Fruit fly (Drosophila melanogaster) whole organism, embryonic: ENCODE data around the gene BOD1.

Source experiments
- Antp ChIP-seq: fragments of 200-800 bp; sonication (Bioruptor generic); optimal IDR thresholded peaks from 3 replicates; lab custom pipeline; 2016; ENCODE audit warnings: missing biosample characterization, missing genetic modification characterization
- Atf-2 ChIP-seq: fragments of 200-800 bp; sonication (Bioruptor generic); optimal IDR thresholded peaks from 2 replicates; lab custom pipeline; 2016; ENCODE audit warnings: missing biosample characterization, missing genetic modification characterization
- Awh ChIP-seq: fragments of 200-800 bp; sonication (Bioruptor generic); IDR thresholded peaks from 2 replicates; pipeline ENCODE4, ENCODE4 v1.3.6; 2022; ENCODE audit warnings: missing biosample characterization, missing genetic modification characterization
- CG10462 ChIP-seq: fragments of 200-800 bp; sonication (Bioruptor generic); optimal IDR thresholded peaks from 2 replicates; lab custom pipeline; 2016; ENCODE audit warnings: missing biosample characterization, missing genetic modification characterization
- CG11723 ChIP-seq: fragments of 200-800 bp; sonication (Bioruptor generic); optimal IDR thresholded peaks from 2 replicates; lab custom pipeline; 2017; ENCODE audit warnings: missing biosample characterization, mild to moderate bottlenecking, missing genetic modification characterization
- CG12104 ChIP-seq: fragments of 200-800 bp; sonication (Bioruptor generic); optimal IDR thresholded peaks from 3 replicates; lab custom pipeline; 2016; ENCODE audit warnings: missing biosample characterization, missing genetic modification characterization
- CG12219 ChIP-seq: fragments of 200-800 bp; sonication (Bioruptor generic); optimal IDR thresholded peaks from 3 replicates; lab custom pipeline; 2018; ENCODE audit warnings: missing biosample characterization, mild to moderate bottlenecking, missing genetic modification characterization
- CG1233 ChIP-seq: fragments of 200-800 bp; sonication (Bioruptor generic); optimal IDR thresholded peaks from 4 replicates; lab custom pipeline; 2018; ENCODE audit warnings: missing biosample characterization, mild to moderate bottlenecking, missing genetic modification characterization
- CG12391 ChIP-seq: fragments of 200-800 bp; sonication (Bioruptor generic); optimal IDR thresholded peaks from 3 replicates; lab custom pipeline; 2018; ENCODE audit warnings: missing biosample characterization, mild to moderate bottlenecking, missing genetic modification characterization, moderate library complexity
- CG14014 ChIP-seq: fragments of 200-800 bp; sonication (Bioruptor generic); IDR thresholded peaks from 2 replicates; pipeline ENCODE4 v1.3.6; 2022; ENCODE audit warnings: missing biosample characterization, missing genetic modification characterization
- CG14710 ChIP-seq: fragments of 200-800 bp; sonication (Bioruptor generic); optimal IDR thresholded peaks from 3 replicates; lab custom pipeline; 2019; ENCODE audit warnings: missing biosample characterization, mild to moderate bottlenecking, missing genetic modification characterization, moderate library complexity
- CG17328 ChIP-seq: fragments of 200-800 bp; sonication (Bioruptor generic); IDR thresholded peaks from 2 replicates; pipeline ENCODE4 v1.3.6; 2022; ENCODE audit warnings: missing biosample characterization, missing genetic modification characterization
- CG18476 ChIP-seq: fragments of 200-800 bp; sonication (Bioruptor generic); optimal IDR thresholded peaks from 2 replicates; lab custom pipeline; 2016; ENCODE audit warnings: missing biosample characterization, mild to moderate bottlenecking, missing genetic modification characterization
- CG2116 ChIP-seq: fragments of 200-800 bp; sonication (Bioruptor generic); optimal IDR thresholded peaks from 3 replicates; lab custom pipeline; 2018; ENCODE audit warnings: missing biosample characterization, mild to moderate bottlenecking, missing genetic modification characterization
- CG2202 ChIP-seq: fragments of 200-800 bp; sonication (Bioruptor generic); optimal IDR thresholded peaks from 2 replicates; lab custom pipeline; 2018; ENCODE audit warnings: missing biosample characterization, mild to moderate bottlenecking, missing genetic modification characterization
- CG34224 ChIP-seq: fragments of 200-800 bp; sonication (Bioruptor generic); IDR thresholded peaks from 3 replicates; pipeline ENCODE4 v1.3.6; 2022; ENCODE audit warnings: missing biosample characterization, missing genetic modification characterization; ENCODE audit not compliant: partially characterized antibody
- CG3838 ChIP-seq: fragments of 200-800 bp; sonication (Bioruptor generic); optimal IDR thresholded peaks from 3 replicates; lab custom pipeline; 2016; ENCODE audit warnings: missing biosample characterization, missing genetic modification characterization
- CG8388 ChIP-seq: fragments of 200-800 bp; sonication (Bioruptor generic); optimal IDR thresholded peaks from 2 replicates; lab custom pipeline; 2019; ENCODE audit warnings: missing biosample characterization, mild to moderate bottlenecking, missing genetic modification characterization, moderate library complexity
- CG9797 ChIP-seq: fragments of 200-800 bp; sonication (Bioruptor generic); optimal IDR thresholded peaks from 3 replicates; lab custom pipeline; 2018; ENCODE audit warnings: missing biosample characterization, mild to moderate bottlenecking, missing genetic modification characterization
- CTCF ChIP-seq: fragments of 200-800 bp; sonication (Bioruptor generic); optimal IDR thresholded peaks from 2 replicates; lab custom pipeline; 2017; ENCODE audit warnings: missing biosample characterization, mild to moderate bottlenecking, missing genetic modification characterization, moderate library complexity
- Dbx ChIP-seq: fragments of 200-800 bp; sonication (Bioruptor generic); IDR thresholded peaks from 3 replicates; pipeline ENCODE4 v1.3.6; 2022; ENCODE audit warnings: missing biosample characterization, missing genetic modification characterization
- Ets97D ChIP-seq: fragments of 200-800 bp; sonication (Bioruptor generic); optimal IDR thresholded peaks from 3 replicates; lab custom pipeline; 2016; ENCODE audit warnings: missing biosample characterization, missing genetic modification characterization
- Fer3 ChIP-seq: fragments of 200-800 bp; sonication (Bioruptor generic); optimal IDR thresholded peaks from 2 replicates; lab custom pipeline; 2018; ENCODE audit warnings: missing biosample characterization, mild to moderate bottlenecking, missing genetic modification characterization, moderate library complexity
- H15 ChIP-seq: fragments of 200-800 bp; sonication (Bioruptor generic); IDR thresholded peaks from 3 replicates; pipeline ENCODE4 v1.3.6; 2022; ENCODE audit warnings: missing biosample characterization, missing genetic modification characterization
- Max ChIP-seq: fragments of 200-800 bp; sonication (Bioruptor generic); optimal IDR thresholded peaks from 2 replicates; lab custom pipeline; 2016; ENCODE audit warnings: missing biosample characterization, mild to moderate bottlenecking, missing genetic modification characterization
- Meics ChIP-seq: fragments of 200-800 bp; sonication (Bioruptor generic); optimal IDR thresholded peaks from 2 replicates; lab custom pipeline; 2017; ENCODE audit warnings: missing biosample characterization, mild to moderate bottlenecking, missing genetic modification characterization
- Mrtf ChIP-seq: fragments of 200-800 bp; sonication (Bioruptor generic); IDR thresholded peaks from 3 replicates; pipeline ENCODE4 v1.3.6; 2022; ENCODE audit warnings: missing biosample characterization, missing genetic modification characterization
- Oli ChIP-seq: fragments of 200-800 bp; sonication (Bioruptor generic); optimal IDR thresholded peaks from 2 replicates; lab custom pipeline; 2018; ENCODE audit warnings: missing biosample characterization, mild to moderate bottlenecking, missing genetic modification characterization, moderate library complexity
- Optix ChIP-seq: fragments of 200-800 bp; sonication (Bioruptor generic); IDR thresholded peaks from 3 replicates; pipeline ENCODE4 v1.3.6; 2022; ENCODE audit warnings: missing biosample characterization, missing genetic modification characterization
- Sox102F ChIP-seq: fragments of 200-800 bp; sonication (Bioruptor generic); optimal IDR thresholded peaks from 2 replicates; lab custom pipeline; 2018; ENCODE audit warnings: missing biosample characterization, mild to moderate bottlenecking, missing genetic modification characterization, moderate library complexity
- Sry-δ ChIP-seq: fragments of 200-800 bp; sonication (Bioruptor generic); optimal IDR thresholded peaks from 2 replicates; lab custom pipeline; 2016; ENCODE audit warnings: missing biosample characterization, missing genetic modification characterization
- Trl ChIP-seq, 3 experiments: fragments of >200 bp in 2 of 3; fragments of 200-800 bp in 1 of 3; sonication (Bioruptor generic) in 1 of 3; optimal IDR thresholded peaks; 2 replicates in 1 of 3; 3 replicates in 2 of 3; lab custom pipeline; 2016 to 2017; ENCODE audit warnings: missing biosample characterization in 1 of 3, missing genetic modification characterization in 1 of 3
- YL-1 ChIP-seq: fragments of 200-800 bp; sonication (Bioruptor generic); optimal IDR thresholded peaks from 3 replicates; lab custom pipeline; 2017; ENCODE audit warnings: missing biosample characterization, mild to moderate bottlenecking, missing genetic modification characterization
- ac ChIP-seq: fragments of 200-800 bp; sonication (Bioruptor generic); optimal IDR thresholded peaks from 3 replicates; lab custom pipeline; 2017; ENCODE audit warnings: missing biosample characterization, mild to moderate bottlenecking, missing genetic modification characterization
- dpn ChIP-seq, 2 experiments: fragments of 200-800 bp; sonication (Bioruptor generic); optimal IDR thresholded peaks; 3 replicates each; lab custom pipeline; 2016; ENCODE audit warnings: missing biosample characterization in 2 of 2, missing genetic modification characterization in 2 of 2
- gt ChIP-seq: fragments of 200-800 bp; sonication (Bioruptor generic); IDR thresholded peaks from 2 replicates; pipeline ENCODE4 v1.3.6; 2022; ENCODE audit warnings: missing biosample characterization, missing genetic modification characterization
- jing ChIP-seq: fragments of 200-800 bp; sonication (Bioruptor generic); optimal IDR thresholded peaks from 2 replicates; lab custom pipeline; 2018; ENCODE audit warnings: missing biosample characterization, mild to moderate bottlenecking, missing genetic modification characterization
- kay ChIP-seq: fragments of 200-800 bp; sonication (Bioruptor generic); optimal IDR thresholded peaks from 2 replicates; lab custom pipeline; 2016; ENCODE audit warnings: missing biosample characterization, missing genetic modification characterization
- lab ChIP-seq: fragments of 200-800 bp; sonication (Bioruptor generic); optimal IDR thresholded peaks from 3 replicates; lab custom pipeline; 2017; ENCODE audit warnings: missing biosample characterization, missing genetic modification characterization, mild to moderate bottlenecking, moderate library complexity, missing genetic modification reagents
- row ChIP-seq: fragments of 200-800 bp; sonication (Bioruptor generic); IDR thresholded peaks from 3 replicates; pipeline ENCODE4 v1.3.6; 2022; ENCODE audit warnings: missing biosample characterization, missing genetic modification characterization
- sisA ChIP-seq: fragments of 200-800 bp; sonication (Bioruptor generic); IDR thresholded peaks from 2 replicates; pipeline ENCODE4 v1.3.6; 2022; ENCODE audit warnings: missing biosample characterization, missing genetic modification characterization
- stwl ChIP-seq: fragments of 200-800 bp; sonication (Bioruptor generic); optimal IDR thresholded peaks from 3 replicates; lab custom pipeline; 2018; ENCODE audit warnings: missing biosample characterization, mild to moderate bottlenecking, missing genetic modification characterization, moderate library complexity
- sug ChIP-seq: fragments of 200-800 bp; optimal IDR thresholded peaks from 2 replicates; lab custom pipeline; 2019; ENCODE audit warnings: missing biosample characterization, mild to moderate bottlenecking, missing genetic modification characterization, moderate library complexity
- tap ChIP-seq: fragments of 200-800 bp; optimal IDR thresholded peaks from 3 replicates; lab custom pipeline; 2019; ENCODE audit warnings: missing biosample characterization, mild to moderate bottlenecking, missing genetic modification characterization, moderate library complexity
- unpg ChIP-seq: fragments of 200-800 bp; sonication (Bioruptor generic); optimal IDR thresholded peaks from 3 replicates; lab custom pipeline; 2018; ENCODE audit warnings: missing biosample characterization, mild to moderate bottlenecking, missing genetic modification characterization, moderate library complexity
- usp ChIP-seq: fragments of >200 bp; optimal IDR thresholded peaks from 2 replicates; lab custom pipeline; 2017; ENCODE audit warnings: missing biosample characterization, missing genetic modification characterization
- wek ChIP-seq: fragments of 200-800 bp; sonication (Bioruptor generic); optimal IDR thresholded peaks from 3 replicates; lab custom pipeline; 2018; ENCODE audit warnings: missing biosample characterization, mild to moderate bottlenecking, missing genetic modification characterization, moderate library complexity
- zen ChIP-seq: fragments of 200-800 bp; sonication (Bioruptor generic); optimal IDR thresholded peaks from 3 replicates; lab custom pipeline; 2018; ENCODE audit warnings: missing biosample characterization, mild to moderate bottlenecking, missing genetic modification characterization, moderate library complexity

The BOD1 gene

DNA sequence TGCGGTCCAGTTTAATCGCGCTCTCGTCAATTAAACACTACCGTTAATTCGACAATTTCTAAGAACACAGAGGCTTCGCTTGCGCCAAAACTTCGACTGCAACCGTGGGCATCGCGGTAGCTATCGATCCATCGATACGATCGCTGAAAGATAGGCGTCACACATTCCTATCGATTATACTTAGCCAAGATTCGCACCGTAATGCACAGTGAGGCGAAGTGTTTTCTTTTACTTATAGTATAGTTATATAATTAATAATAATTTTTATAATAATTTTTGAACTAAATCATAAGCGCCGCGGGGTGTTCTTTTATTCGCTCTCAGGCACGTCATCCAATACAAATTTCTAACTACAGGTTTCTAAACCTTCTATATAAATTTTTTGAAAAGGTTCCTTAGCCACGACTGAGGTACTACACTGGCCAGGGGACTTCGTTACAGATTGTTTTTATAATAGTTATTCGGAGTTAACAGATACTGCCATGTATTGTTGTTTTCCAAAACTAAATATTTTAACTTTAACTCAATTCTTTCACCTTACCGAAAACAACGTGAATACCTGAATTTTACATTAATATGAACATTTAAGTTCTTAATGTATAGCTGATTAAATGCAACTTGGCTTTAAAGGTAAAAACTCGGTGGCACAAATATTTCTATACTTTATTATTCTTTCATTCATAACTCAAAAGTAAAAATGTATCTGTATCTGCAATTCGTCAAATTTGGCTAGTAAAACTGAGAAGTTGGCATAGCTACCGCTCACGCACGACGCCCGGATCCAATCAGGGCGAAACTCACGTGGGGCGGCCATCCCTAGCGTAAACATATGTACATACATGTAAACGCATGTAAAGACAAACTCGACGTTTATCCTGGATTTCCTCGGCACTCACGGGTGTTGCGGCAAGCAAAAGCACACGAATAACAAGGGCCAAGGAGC, at the start of gene BOD1, which contains the start of gene NSD (continued):
- TF ChIP-seq YL-1 (GFP tag; lab: Kevin White, UChicago) (peak; percentile 68), tap (tag; lab: Kevin White, UChicago) (no peak), Max (GFP tag; lab: Kevin White, UChicago) (no peak), CG12391 (tag; lab: Kevin White, UChicago) (peak; percentile 48), Awh (no peak), Atf-2 (GFP tag; lab: Kevin White, UChicago) (no peak), wek (GFP tag; lab: Kevin White, UChicago) (no peak), dpn (GFP tag; optimal IDR thresholded peaks at IDR 0.05; lab: Kevin White, UChicago) (peak in 1 of 2 experiments; percentile 47), Meics (GFP tag; lab: Kevin White, UChicago) (peak; percentile 53), CG10462 (GFP tag; lab: Kevin White, UChicago) (peak; percentile 17), gt (GFP tag; lab: Robert Waterston, UW) (peak; percentile 33; the same call in 1 of the 2 replicates), sisA (peak; percentile 81), H15 (peak; percentile 48; the same call in 1 of the 3 replicates), unpg (GFP tag; lab: Kevin White, UChicago) (peak; percentile 46), CG2116 (GFP tag; lab: Kevin White, UChicago) (peak; percentile 98), Antp (peak; percentile 24), zen (tag; lab: Kevin White, UChicago) (peak; percentile 24), CG12104 (GFP tag; lab: Kevin White, UChicago) (peak; percentile 37), CG34224 (peak; percentile 81), kay (GFP tag; lab: Kevin White, UChicago) (no peak), CG18476 (GFP tag; lab: Kevin White, UChicago) (no peak), CG3838 (no peak), ac (GFP tag; lab: Kevin White, UChicago) (no peak), CG17328 (GFP tag; lab: Robert Waterston, UW) (peak; percentile 50; the same call in 1 of the 2 replicates), Oli (peak; percentile 58), Trl (optimal IDR thresholded peaks at IDR 0.05; lab: Kevin White, UChicago) (no peak), Trl (GFP tag; optimal IDR thresholded peaks at IDR 0.05; lab: Kevin White, UChicago) (no peak), jing (GFP tag; lab: Kevin White, UChicago) (no peak), Dbx (GFP tag; lab: Robert Waterston, UW) (peak; percentile 79), Fer3 (tag; lab: Kevin White, UChicago) (peak; percentile 39), CG14014 (GFP tag; lab: Robert Waterston, UW) (peak; percentile 63; the same call in 1 of the 2 replicates), lab (GFP tag; lab: Kevin White, UChicago) (peak; percentile 42), CTCF (GFP tag; lab: Kevin White, UChicago) (no peak), CG12219 (GFP tag; lab: Kevin White, UChicago) (no peak), row (GFP tag; lab: Robert Waterston, UW) (peak; percentile 92), CG9797 (GFP tag; lab: Kevin White, UChicago) (no peak), CG11723 (GFP tag; lab: Kevin White, UChicago) (no peak), CG8388 (GFP tag; lab: Kevin White, UChicago) (peak; percentile 60), Optix (GFP tag; lab: Robert Waterston, UW) (peak; percentile 55; the same call in 1 of the 3 replicates), usp (GFP tag; lab: Kevin White, UChicago) (no peak), Ets97D (peak; percentile 35), sug (tag; lab: Kevin White, UChicago) (peak; percentile 40), CG14710 (peak; percentile 61), stwl (tag; lab: Kevin White, UChicago) (peak; percentile 39), CG2202 (tag; lab: Kevin White, UChicago) (no peak), CG1233 (GFP tag; lab: Kevin White, UChicago) (peak; percentile 35), Mrtf (GFP tag; lab: Robert Waterston, UW) (peak; percentile 40; the same call in 1 of the 3 replicates), Sox102F (GFP tag; lab: Kevin White, UChicago) (peak; percentile 40), Sry-δ (peak; percentile 88)
